Worm (Caenorhabditis elegans) whole organism, midembryonic: Measurements from ENCODE around the gene ZC395.5.

Experiments
- T22C8.4 ChIP-seq: fragments of 200-800 bp; sonication (Bioruptor generic); IDR thresholded peaks from 2 replicates; pipeline ENCODE4 v1.3.6; 2022; ENCODE audit warnings: missing genetic modification characterization, missing compliant biosample characterization
- cog-1 ChIP-seq: sonication (generic microtip); optimal IDR thresholded peaks from 2 replicates; lab custom pipeline; 2016; ENCODE audit warnings: missing genetic modification characterization, missing compliant biosample characterization
- flt-1 ChIP-seq: fragments of 200-800 bp; sonication (Bioruptor generic); IDR thresholded peaks from 2 replicates; pipeline ENCODE4 v1.3.6; 2022; ENCODE audit warnings: missing genetic modification characterization, missing compliant biosample characterization
- klf-2 ChIP-seq: fragments of 200-800 bp; sonication (Bioruptor generic); conservative IDR thresholded peaks from 2 replicates; pipeline ENCODE4 v1.3.6; 2022; ENCODE audit warnings: missing genetic modification reagents, missing genetic modification characterization, missing compliant biosample characterization
- med-1 ChIP-seq: sonication (generic microtip); optimal IDR thresholded peaks from 2 replicates; lab custom pipeline; 2017; ENCODE audit warnings: missing genetic modification characterization, mild to moderate bottlenecking, missing compliant biosample characterization, antibody characterized with exemption, missing genetic modification reagents; ENCODE audit not compliant: insufficient read depth
- ref-1 ChIP-seq: fragments of 200-800 bp; sonication (Bioruptor generic); conservative IDR thresholded peaks from 2 replicates; pipeline ENCODE4 v1.3.6; 2022; ENCODE audit warnings: missing genetic modification reagents, missing genetic modification characterization, missing compliant biosample characterization
- tab-1 ChIP-seq: fragments of 200-800 bp; sonication (Bioruptor generic); IDR thresholded peaks from 2 replicates; pipeline ENCODE4 v1.3.6; 2022; ENCODE audit warnings: missing genetic modification characterization, missing compliant biosample characterization
- ztf-23 ChIP-seq: fragments of 200-800 bp; sonication (Bioruptor generic); IDR thresholded peaks from 2 replicates; pipeline ENCODE4 v1.3.6; 2022; ENCODE audit warnings: missing genetic modification reagents, missing genetic modification characterization, missing compliant biosample characterization
- ztf-29 ChIP-seq: fragments of 200-800 bp; sonication (Bioruptor generic); IDR thresholded peaks from 2 replicates; pipeline ENCODE4 v1.3.6; 2022; ENCODE audit warnings: missing genetic modification reagents, missing genetic modification characterization, missing compliant biosample characterization

Gene ZC395.5

ce11 chrIII:5267217-5267906 lies at the start of gene ZC395.5:
TSS of gene ZC395.5 (plus strand) at chrIII:5267848.
- TF ChIP-seq tab-1 (GFP tag; lab: Robert Waterston, UW): no peak
- TF ChIP-seq T22C8.4 (GFP tag; lab: Robert Waterston, UW): no peak
- TF ChIP-seq ztf-29 (GFP tag; lab: Robert Waterston, UW): no peak
- no peak for TF ChIP-seq klf-2
- TF ChIP-seq med-1 (GFP tag; lab: Kevin White, UChicago): no peak

ce11 chrIII:5218687-5219086 lies 49.0 kb upstream of the ZC395.5 start, which contains the start of gene ZC155.2:
TSS of gene ZC155.2 (plus strand) at chrIII:5218987.
- TF ChIP-seq flt-1: no peak
- no peak for TF ChIP-seq klf-2
- TF ChIP-seq ztf-23 (GFP tag; lab: Robert Waterston, UW): no peak
- no peak for TF ChIP-seq ztf-29 (GFP tag; lab: Robert Waterston, UW)
- TF ChIP-seq cog-1 (tag; lab: Kevin White, UChicago): no peak
- no peak for TF ChIP-seq T22C8.4 (GFP tag; lab: Robert Waterston, UW)
- TF ChIP-seq ref-1 (GFP tag; lab: Robert Waterston, UW): no peak

- TF ChIP-seq ztf-29 (GFP tag; lab: Robert Waterston, UW) (no peak), flt-1 (no peak), klf-2 (no peak), T22C8.4 (GFP tag; lab: Robert Waterston, UW) (no peak), ref-1 (GFP tag; lab: Robert Waterston, UW) (no peak), med-1 (GFP tag; lab: Kevin White, UChicago) (no peak), cog-1 (tag; lab: Kevin White, UChicago) (no peak), ztf-23 (GFP tag; lab: Robert Waterston, UW) (no peak), tab-1 (GFP tag; lab: Robert Waterston, UW) (no peak)
Measured at ce11 chrIII:5221820-5222219, 45.8 kb upstream of the ZC395.5 start.

- TF ChIP-seq T22C8.4 (GFP tag; lab: Robert Waterston, UW) (no peak), tab-1 (GFP tag; lab: Robert Waterston, UW) (no peak), cog-1 (tag; lab: Kevin White, UChicago) (no peak)
Measured at ce11 chrIII:5222777-5223176, 44.9 kb upstream of the ZC395.5 start.

- TF ChIP-seq klf-2 (no peak), med-1 (GFP tag; lab: Kevin White, UChicago) (no peak), cog-1 (tag; lab: Kevin White, UChicago) (no peak), tab-1 (GFP tag; lab: Robert Waterston, UW) (no peak), T22C8.4 (GFP tag; lab: Robert Waterston, UW) (no peak), flt-1 (no peak), ztf-29 (GFP tag; lab: Robert Waterston, UW) (no peak), ztf-23 (GFP tag; lab: Robert Waterston, UW) (no peak), ref-1 (GFP tag; lab: Robert Waterston, UW) (no peak)
Measured at ce11 chrIII:5224908-5225307, 42.7 kb upstream of the ZC395.5 start.

ce11 chrIII:5225321-5225720 lies 42.3 kb upstream of the ZC395.5 start, which contains the start of gene nex-1:
TSS of gene nex-1 (plus strand) at chrIII:5225621.
- TF ChIP-seq cog-1 (tag; lab: Kevin White, UChicago): no peak

ce11 chrIII:5227831-5228467 lies 39.7 kb upstream of the ZC395.5 start, which contains the start of the genes C34E10.12, C34E10.10 and atp-2:
TSS of gene C34E10.12 (minus strand) at chrIII:5227881.
TSS of gene C34E10.10 (minus strand) at chrIII:5227884.
TSS of gene atp-2 (plus strand) at chrIII:5228417.
- TF ChIP-seq ref-1 (GFP tag; lab: Robert Waterston, UW): no peak
- peak; percentile 69; the same call in 1 of the 2 replicates for TF ChIP-seq ztf-23 (GFP tag; lab: Robert Waterston, UW)
- TF ChIP-seq ztf-29 (GFP tag; lab: Robert Waterston, UW): peak; percentile 72
- TF ChIP-seq med-1 (GFP tag; lab: Kevin White, UChicago): peak; percentile 7
- no peak for TF ChIP-seq tab-1 (GFP tag; lab: Robert Waterston, UW)
- TF ChIP-seq cog-1 (tag; lab: Kevin White, UChicago): peak; percentile 25
- no peak for TF ChIP-seq T22C8.4 (GFP tag; lab: Robert Waterston, UW)
- TF ChIP-seq flt-1: no peak; the same call in 1 of the 2 replicates

ce11 chrIII:5228839-5229238 lies 38.8 kb upstream of the ZC395.5 start:
- no peak for TF ChIP-seq cog-1 (tag; lab: Kevin White, UChicago)
- no peak for TF ChIP-seq ref-1 (GFP tag; lab: Robert Waterston, UW)
- no peak for TF ChIP-seq klf-2
- TF ChIP-seq tab-1 (GFP tag; lab: Robert Waterston, UW): no peak
- TF ChIP-seq ztf-29 (GFP tag; lab: Robert Waterston, UW): no peak
- no peak for TF ChIP-seq ztf-23 (GFP tag; lab: Robert Waterston, UW)
- TF ChIP-seq flt-1: no peak
- TF ChIP-seq T22C8.4 (GFP tag; lab: Robert Waterston, UW): no peak
- TF ChIP-seq med-1 (GFP tag; lab: Kevin White, UChicago): no peak

- TF ChIP-seq tab-1 (GFP tag; lab: Robert Waterston, UW): no peak
Measured at ce11 chrIII:5229511-5230250, 38.0 kb upstream of the ZC395.5 start.
